Fruit fly (Drosophila melanogaster) whole organism, embryonic: Measurements from ENCODE around the gene pim.

Experiments used
- Atf6 ChIP-seq: fragments of 200-800 bp; sonication (Bioruptor generic); IDR thresholded peaks from 2 replicates; pipeline ENCODE4 v1.3.6; 2022; ENCODE audit warnings: missing biosample characterization, missing genetic modification characterization
- Bgb ChIP-seq: fragments of 200-800 bp; sonication (Bioruptor generic); IDR thresholded peaks from 2 replicates; pipeline ENCODE4 v1.3.6; 2022; ENCODE audit warnings: missing biosample characterization, missing genetic modification characterization; ENCODE audit not compliant: partially characterized antibody
- CG15696 ChIP-seq: fragments of 200-800 bp; sonication (Bioruptor generic); optimal IDR thresholded peaks from 2 replicates; lab custom pipeline; 2019; ENCODE audit warnings: missing biosample characterization, mild to moderate bottlenecking, missing genetic modification characterization, moderate library complexity
- CG1603 ChIP-seq: fragments of 200-800 bp; sonication (Bioruptor generic); optimal IDR thresholded peaks from 2 replicates; lab custom pipeline; 2019; ENCODE audit warnings: missing biosample characterization, mild to moderate bottlenecking, missing genetic modification characterization, moderate library complexity
- CG18262 ChIP-seq: fragments of 200-800 bp; optimal IDR thresholded peaks from 3 replicates; lab custom pipeline; 2019; ENCODE audit warnings: missing biosample characterization, mild to moderate bottlenecking, missing genetic modification characterization, moderate library complexity
- CG2116 ChIP-seq: fragments of 200-800 bp; sonication (Bioruptor generic); optimal IDR thresholded peaks from 3 replicates; lab custom pipeline; 2018; ENCODE audit warnings: missing biosample characterization, mild to moderate bottlenecking, missing genetic modification characterization
- CG2120 ChIP-seq: fragments of 200-800 bp; sonication (Bioruptor generic); optimal IDR thresholded peaks from 3 replicates; lab custom pipeline; 2016; ENCODE audit warnings: missing biosample characterization, missing genetic modification characterization
- CG2712 ChIP-seq: fragments of 200-800 bp; optimal IDR thresholded peaks from 3 replicates; lab custom pipeline; 2019; ENCODE audit warnings: missing biosample characterization, mild to moderate bottlenecking, missing genetic modification characterization, moderate library complexity
- CG4282 ChIP-seq: fragments of 200-800 bp; sonication (Bioruptor generic); optimal IDR thresholded peaks from 2 replicates; lab custom pipeline; 2016; ENCODE audit warnings: missing biosample characterization, missing genetic modification characterization
- CG5180 ChIP-seq: fragments of 200-800 bp; sonication (Bioruptor generic); optimal IDR thresholded peaks from 3 replicates; lab custom pipeline; 2017; ENCODE audit warnings: missing biosample characterization, missing genetic modification characterization, mild to moderate bottlenecking, moderate library complexity, missing genetic modification reagents
- CG6689 ChIP-seq: fragments of 200-800 bp; sonication (Bioruptor generic); IDR thresholded peaks from 2 replicates; pipeline ENCODE4 v1.3.6; 2022; ENCODE audit warnings: missing biosample characterization, missing genetic modification characterization
- CG7839 ChIP-seq: fragments of 200-800 bp; sonication (Bioruptor generic); optimal IDR thresholded peaks from 3 replicates; lab custom pipeline; 2018; ENCODE audit warnings: missing biosample characterization, mild to moderate bottlenecking, missing genetic modification characterization, moderate library complexity
- CG8290 ChIP-seq, 3 experiments: fragments of 200-800 bp; sonication (Bioruptor generic); optimal IDR thresholded peaks; 2 replicates each; lab custom pipeline; 2016 to 2019; ENCODE audit warnings: missing biosample characterization in 3 of 3, missing genetic modification characterization in 3 of 3, mild to moderate bottlenecking in 2 of 3, moderate library complexity in 1 of 3
- CG8388 ChIP-seq: fragments of 200-800 bp; sonication (Bioruptor generic); optimal IDR thresholded peaks from 2 replicates; lab custom pipeline; 2019; ENCODE audit warnings: missing biosample characterization, mild to moderate bottlenecking, missing genetic modification characterization, moderate library complexity
- CoRest ChIP-seq: fragments of 200-800 bp; sonication (Bioruptor generic); optimal IDR thresholded peaks from 3 replicates; lab custom pipeline; 2018; ENCODE audit warnings: missing biosample characterization, mild to moderate bottlenecking, missing genetic modification characterization, moderate library complexity
- D19A ChIP-seq: fragments of 200-800 bp; optimal IDR thresholded peaks from 3 replicates; lab custom pipeline; 2019; ENCODE audit warnings: missing biosample characterization, mild to moderate bottlenecking, missing genetic modification characterization, moderate library complexity
- Dbx ChIP-seq: fragments of 200-800 bp; sonication (Bioruptor generic); IDR thresholded peaks from 3 replicates; pipeline ENCODE4 v1.3.6; 2022; ENCODE audit warnings: missing biosample characterization, missing genetic modification characterization
- Doc3 ChIP-seq: fragments of 200-800 bp; sonication (Bioruptor generic); IDR thresholded peaks from 3 replicates; pipeline ENCODE4 v1.3.6; 2022; ENCODE audit warnings: missing biosample characterization, missing genetic modification characterization; ENCODE audit not compliant: partially characterized antibody
- Dp ChIP-seq: fragments of 200-800 bp; sonication (Bioruptor generic); optimal IDR thresholded peaks from 2 replicates; lab custom pipeline; 2018; ENCODE audit warnings: missing biosample characterization, mild to moderate bottlenecking, missing genetic modification characterization, moderate library complexity
- E2f2 ChIP-seq: fragments of 200-800 bp; sonication (Bioruptor generic); IDR thresholded peaks from 2 replicates; pipeline ENCODE4 v1.3.6; 2022; ENCODE audit warnings: missing biosample characterization, missing genetic modification characterization
- MBD-R2 ChIP-seq: fragments of 200-800 bp; sonication (Bioruptor generic); IDR thresholded peaks from 2 replicates; pipeline ENCODE4 v1.3.6; 2022; ENCODE audit warnings: missing biosample characterization, missing genetic modification characterization
- MESR4 ChIP-seq: fragments of 200-800 bp; sonication (Bioruptor generic); optimal IDR thresholded peaks from 2 replicates; lab custom pipeline; 2018; ENCODE audit warnings: missing biosample characterization, mild to moderate bottlenecking, missing genetic modification characterization, moderate library complexity
- Med ChIP-seq: fragments of 200-800 bp; sonication (Bioruptor generic); peaks from one replicate; lab custom pipeline; 2016; ENCODE audit warnings: missing biosample characterization, missing genetic modification characterization, mild to moderate bottlenecking, inconsistent platforms, moderate library complexity
- Nf-YC ChIP-seq: fragments of 200-800 bp; optimal IDR thresholded peaks from 3 replicates; lab custom pipeline; 2019; ENCODE audit warnings: missing biosample characterization, mild to moderate bottlenecking, missing genetic modification characterization, moderate library complexity
- PHDP ChIP-seq: fragments of 200-800 bp; sonication (Bioruptor generic); optimal IDR thresholded peaks from 3 replicates; lab custom pipeline; 2018; ENCODE audit warnings: missing biosample characterization, mild to moderate bottlenecking, missing genetic modification characterization, moderate library complexity
- Scr ChIP-seq: fragments of 200-800 bp; sonication (Bioruptor generic); IDR thresholded peaks from 2 replicates; pipeline ENCODE4 v1.3.6; 2022; ENCODE audit warnings: missing biosample characterization, missing genetic modification characterization; ENCODE audit not compliant: partially characterized antibody
- Sry-δ ChIP-seq: fragments of 200-800 bp; sonication (Bioruptor generic); optimal IDR thresholded peaks from 2 replicates; lab custom pipeline; 2016; ENCODE audit warnings: missing biosample characterization, missing genetic modification characterization
- Xbp1 ChIP-seq: fragments of 200-800 bp; sonication (Bioruptor generic); optimal IDR thresholded peaks from 3 replicates; lab custom pipeline; 2016; ENCODE audit warnings: missing biosample characterization, mild to moderate bottlenecking, missing genetic modification characterization
- YL-1 ChIP-seq: fragments of 200-800 bp; sonication (Bioruptor generic); optimal IDR thresholded peaks from 3 replicates; lab custom pipeline; 2017; ENCODE audit warnings: missing biosample characterization, mild to moderate bottlenecking, missing genetic modification characterization
- ase ChIP-seq: fragments of 200-800 bp; sonication (Bioruptor generic); IDR thresholded peaks from 3 replicates; pipeline ENCODE4 v1.3.6; 2022; ENCODE audit warnings: missing biosample characterization, missing genetic modification characterization
- bsh ChIP-seq, 2 experiments: fragments of 200-800 bp; sonication (Bioruptor generic); optimal IDR thresholded peaks; 2 replicates each; lab custom pipeline; 2017 to 2018; ENCODE audit warnings: mild to moderate bottlenecking in 2 of 2, missing biosample characterization in 2 of 2, missing genetic modification characterization in 2 of 2, moderate library complexity in 1 of 2
- dpn ChIP-seq, 2 experiments: fragments of 200-800 bp; sonication (Bioruptor generic); optimal IDR thresholded peaks; 3 replicates each; lab custom pipeline; 2016; ENCODE audit warnings: missing biosample characterization in 2 of 2, missing genetic modification characterization in 2 of 2
- gem ChIP-seq: fragments of 200-800 bp; sonication (Bioruptor generic); optimal IDR thresholded peaks from 2 replicates; lab custom pipeline; 2019; ENCODE audit warnings: missing biosample characterization, mild to moderate bottlenecking, missing genetic modification characterization, moderate library complexity
- gsb-n ChIP-seq: fragments of 200-800 bp; sonication (Bioruptor generic); optimal IDR thresholded peaks from 3 replicates; lab custom pipeline; 2018; ENCODE audit warnings: missing biosample characterization, mild to moderate bottlenecking, missing genetic modification characterization
- hbn ChIP-seq: fragments of 200-800 bp; sonication (Bioruptor generic); IDR thresholded peaks from 2 replicates; pipeline ENCODE4 v1.3.6; 2022; ENCODE audit warnings: missing biosample characterization, missing genetic modification characterization; ENCODE audit not compliant: partially characterized antibody
- hth ChIP-seq: fragments of >200 bp; optimal IDR thresholded peaks from 2 replicates; lab custom pipeline; 2017; ENCODE audit warnings: inconsistent platforms
- inv ChIP-seq: fragments of 200-800 bp; sonication (Bioruptor generic); IDR thresholded peaks from 2 replicates; pipeline ENCODE4 v1.3.6; 2022; ENCODE audit warnings: missing biosample characterization, missing genetic modification characterization; ENCODE audit not compliant: partially characterized antibody
- kah ChIP-seq: fragments of 200-800 bp; sonication (Bioruptor generic); optimal IDR thresholded peaks from 2 replicates; lab custom pipeline; 2018; ENCODE audit warnings: missing biosample characterization, mild to moderate bottlenecking, missing genetic modification characterization
- lbe ChIP-seq: fragments of 200-800 bp; sonication (Bioruptor generic); optimal IDR thresholded peaks from 2 replicates; lab custom pipeline; 2016; ENCODE audit warnings: missing biosample characterization, mild to moderate bottlenecking, missing genetic modification characterization
- lilli ChIP-seq: fragments of 200-800 bp; sonication (Bioruptor generic); optimal IDR thresholded peaks from 3 replicates; lab custom pipeline; 2016; ENCODE audit warnings: missing biosample characterization, missing genetic modification characterization
- peb ChIP-seq: fragments of 200-800 bp; sonication (Bioruptor generic); IDR thresholded peaks from 2 replicates; pipeline ENCODE4 v1.3.6; 2022; ENCODE audit warnings: missing biosample characterization, missing genetic modification characterization
- pzg ChIP-seq: fragments of 200-800 bp; sonication (Bioruptor generic); optimal IDR thresholded peaks from 3 replicates; lab custom pipeline; 2018; ENCODE audit warnings: missing biosample characterization, mild to moderate bottlenecking, missing genetic modification characterization, moderate library complexity
- rib ChIP-seq: fragments of 200-800 bp; sonication (Bioruptor generic); IDR thresholded peaks from 2 replicates; pipeline ENCODE4 v1.3.6; 2022; ENCODE audit warnings: missing biosample characterization, missing genetic modification characterization
- row ChIP-seq: fragments of 200-800 bp; sonication (Bioruptor generic); IDR thresholded peaks from 3 replicates; pipeline ENCODE4 v1.3.6; 2022; ENCODE audit warnings: missing biosample characterization, missing genetic modification characterization
- sens ChIP-seq: fragments of 200-800 bp; sonication (Bioruptor generic); peaks from one replicate; lab custom pipeline; 2016; ENCODE audit warnings: missing biosample characterization, missing genetic modification characterization
- sug ChIP-seq: fragments of 200-800 bp; optimal IDR thresholded peaks from 2 replicates; lab custom pipeline; 2019; ENCODE audit warnings: missing biosample characterization, mild to moderate bottlenecking, missing genetic modification characterization, moderate library complexity
- ttk ChIP-seq: fragments of 200-800 bp; sonication (Bioruptor generic); IDR thresholded peaks from 2 replicates; pipeline ENCODE4 v2.1.2; 2022; ENCODE audit warnings: missing biosample characterization, missing genetic modification characterization
- unc-4 ChIP-seq: fragments of 200-800 bp; sonication (Bioruptor generic); IDR thresholded peaks from 2 replicates; pipeline ENCODE4 v1.3.6; 2022; ENCODE audit warnings: missing biosample characterization, missing genetic modification characterization; ENCODE audit not compliant: partially characterized antibody
- vvl ChIP-seq: fragments of 200-800 bp; sonication (Bioruptor generic); IDR thresholded peaks from 2 replicates; pipeline ENCODE4 v1.3.6; 2022; ENCODE audit warnings: missing biosample characterization, missing genetic modification characterization

pim gene

dm6 chr2L:10341405-10341804 lies 21.4 kb upstream of the pim start, which contains the start of gene CG31715 (continued):
- TF ChIP-seq peb (GFP tag; lab: Robert Waterston, UW) (no peak), Sry-δ (GFP tag; lab: Kevin White, UChicago) (peak; percentile 73), CG5180 (GFP tag; lab: Kevin White, UChicago) (no peak), CG8290 (GFP tag; optimal IDR thresholded peaks at IDR 0.05; lab: Kevin White, UChicago) (peak; percentile 19), CG8290 (tag; optimal IDR thresholded peaks at IDR 0.05; lab: Kevin White, UChicago) (peak in 1 of 2 experiments; percentile 40), Doc3 (GFP tag; lab: Robert Waterston, UW) (peak; percentile 38; the same call in 2 of the 3 replicates), lbe (GFP tag; lab: Kevin White, UChicago) (peak; percentile 44), CG2712 (peak; percentile 25), ttk (no peak), CG2120 (peak; percentile 23), lilli (GFP tag; lab: Kevin White, UChicago) (peak; percentile 24), vvl (GFP tag; lab: Robert Waterston, UW) (peak; percentile 48; the same call in 1 of the 2 replicates), MESR4 (GFP tag; lab: Kevin White, UChicago) (peak; percentile 25), ase (GFP tag; lab: Robert Waterston, UW) (no peak), dpn (GFP tag; optimal IDR thresholded peaks at IDR 0.05; lab: Kevin White, UChicago) (peak in 1 of 2 experiments; percentile 41), Atf6 (GFP tag; lab: Robert Waterston, UW) (0 out of 2 replicates have a peak, but pooled peaks have one; percentile 19), row (peak; percentile 81), CG18262 (tag; lab: Kevin White, UChicago) (peak; percentile 10), Dbx (GFP tag; lab: Robert Waterston, UW) (peak; percentile 62; the same call in 1 of the 3 replicates), CG15696 (tag; lab: Kevin White, UChicago) (no peak), Med (GFP tag; lab: Kevin White, UChicago) (peak; percentile 79), Dp (peak; percentile 12), inv (GFP tag; lab: Robert Waterston, UW) (peak; percentile 29; the same call in 1 of the 2 replicates), E2f2 (GFP tag; lab: Robert Waterston, UW) (peak; percentile 37; the same call in 1 of the 2 replicates), hbn (GFP tag; lab: Robert Waterston, UW) (peak; percentile 42; the same call in 1 of the 2 replicates), hth (no peak), sens (peak; percentile 77), Nf-YC (peak; percentile 14), pzg (GFP tag; lab: Kevin White, UChicago) (peak; percentile 42), rib (GFP tag; lab: Robert Waterston, UW) (peak; percentile 49; the same call in 1 of the 2 replicates), PHDP (tag; lab: Kevin White, UChicago) (peak; percentile 39), CG8388 (peak; percentile 99), kah (peak; percentile 59), CG7839 (peak; percentile 13), CG4282 (GFP tag; lab: Kevin White, UChicago) (no peak), gem (tag; lab: Kevin White, UChicago) (peak; percentile 64), MBD-R2 (GFP tag; lab: Robert Waterston, UW) (peak; percentile 66), Xbp1 (GFP tag; lab: Kevin White, UChicago) (peak; percentile 20), bsh (GFP tag; optimal IDR thresholded peaks at IDR 0.05; lab: Kevin White, UChicago) (peak in 1 of 2 experiments; percentile 7), CG2116 (GFP tag; lab: Kevin White, UChicago) (peak; percentile 39), YL-1 (peak; percentile 21), CG6689 (GFP tag; lab: Robert Waterston, UW) (no peak), gsb-n (tag; lab: Kevin White, UChicago) (peak; percentile 18), unc-4 (peak; percentile 45; the same call in 1 of the 2 replicates), Scr (GFP tag; lab: Robert Waterston, UW) (peak; percentile 51), D19A (peak; percentile 8), sug (tag; lab: Kevin White, UChicago) (peak; percentile 15), CoRest (tag; lab: Kevin White, UChicago) (peak; percentile 0), Bgb (GFP tag; lab: Robert Waterston, UW) (peak; percentile 41; the same call in 1 of the 2 replicates), CG1603 (peak; percentile 35)
